Worm (Caenorhabditis elegans) whole organism, L2 larva: ENCODE data around the gene oac-24.

ENCODE experiments used
- C34F6.9 ChIP-seq: fragments of 150-350 bp; optimal IDR thresholded peaks from 2 replicates; lab custom pipeline; 2014; ENCODE audit warnings: missing biosample characterization, missing genetic modification characterization
- F13H6.1 ChIP-seq: sonication (generic microtip); optimal IDR thresholded peaks from 2 replicates; lab custom pipeline; 2016; ENCODE audit warnings: missing genetic modification characterization, missing compliant biosample characterization
- Y55F3AM.14 ChIP-seq: fragments of 200-800 bp; sonication (Bioruptor generic); optimal IDR thresholded peaks from 2 replicates; lab custom pipeline; 2018; ENCODE audit warnings: mild to moderate bottlenecking, missing genetic modification characterization, missing compliant biosample characterization
- ZK546.5 ChIP-seq: sonication (generic microtip); optimal IDR thresholded peaks from 2 replicates; lab custom pipeline; 2017; ENCODE audit warnings: missing biosample characterization, missing genetic modification characterization
- alr-1 ChIP-seq: fragments of 150-350 bp; optimal IDR thresholded peaks from 2 replicates; lab custom pipeline; 2014; ENCODE audit warnings: missing biosample characterization, missing genetic modification characterization
- blmp-1 ChIP-seq: sonication (generic microtip); optimal IDR thresholded peaks from 2 replicates; lab custom pipeline; 2017; ENCODE audit warnings: missing genetic modification characterization, mild to moderate bottlenecking, missing compliant biosample characterization, antibody characterized with exemption, moderate library complexity; ENCODE audit not compliant: insufficient read depth
- ceh-16 ChIP-seq: fragments of 150-350 bp; optimal IDR thresholded peaks from 2 replicates; lab custom pipeline; 2014; ENCODE audit warnings: missing biosample characterization, missing genetic modification characterization
- ceh-82 ChIP-seq: fragments of 150-350 bp; optimal IDR thresholded peaks from 2 replicates; lab custom pipeline; 2014; ENCODE audit warnings: missing biosample characterization, missing genetic modification characterization
- crh-2 ChIP-seq: sonication (generic microtip); optimal IDR thresholded peaks from 2 replicates; lab custom pipeline; 2017; ENCODE audit warnings: missing biosample characterization, missing genetic modification characterization
- dmd-4 ChIP-seq: sonication (generic microtip); optimal IDR thresholded peaks from 2 replicates; lab custom pipeline; 2017; ENCODE audit warnings: missing biosample characterization, missing genetic modification characterization
- egl-27 ChIP-seq: sonication (generic microtip); optimal IDR thresholded peaks from 3 replicates; lab custom pipeline; 2017; ENCODE audit warnings: missing biosample characterization, missing genetic modification reagents, missing genetic modification characterization
- elt-1 ChIP-seq: fragments of 150-350 bp; optimal IDR thresholded peaks from 2 replicates; lab custom pipeline; 2014; ENCODE audit warnings: missing biosample characterization, missing genetic modification characterization
- elt-3 ChIP-seq: sonication (generic microtip); optimal IDR thresholded peaks from 2 replicates; lab custom pipeline; 2017; ENCODE audit warnings: missing biosample characterization, missing genetic modification characterization
- gmeb-1 ChIP-seq: fragments of 150-350 bp; optimal IDR thresholded peaks from 2 replicates; lab custom pipeline; 2014; ENCODE audit warnings: missing biosample characterization, missing genetic modification characterization
- lin-11 ChIP-seq: fragments of 150-350 bp; sonication (generic microtip); optimal IDR thresholded peaks from 2 replicates; lab custom pipeline; 2014; ENCODE audit warnings: missing biosample characterization, missing genetic modification characterization, inconsistent platforms, mixed read lengths
- lin-13 ChIP-seq: fragments of 150-350 bp; optimal IDR thresholded peaks from 2 replicates; lab custom pipeline; 2014; ENCODE audit warnings: missing biosample characterization, missing genetic modification reagents, missing genetic modification characterization
- lin-39 ChIP-seq: fragments of 150-350 bp; optimal IDR thresholded peaks from 2 replicates; lab custom pipeline; 2014; ENCODE audit warnings: missing biosample characterization, missing genetic modification reagents, missing genetic modification characterization
- lsy-2 ChIP-seq, 2 experiments: fragments of 150-350 bp in 1 of 2; sonication (generic microtip) in 1 of 2; optimal IDR thresholded peaks; 2 replicates each; lab custom pipeline; 2014 to 2017; ENCODE audit warnings: missing biosample characterization in 2 of 2, missing genetic modification characterization in 2 of 2
- mab-5 ChIP-seq: fragments of 150-350 bp; optimal IDR thresholded peaks from 2 replicates; lab custom pipeline; 2014; ENCODE audit warnings: missing biosample characterization, missing genetic modification characterization
- mbf-1 ChIP-seq: sonication (generic microtip); optimal IDR thresholded peaks from 2 replicates; lab custom pipeline; 2017; ENCODE audit warnings: missing biosample characterization, missing genetic modification characterization
- nhr-10 ChIP-seq: sonication (generic microtip); optimal IDR thresholded peaks from 2 replicates; lab custom pipeline; 2017; ENCODE audit warnings: missing biosample characterization, missing genetic modification characterization
- nhr-11 ChIP-seq: fragments of 150-350 bp; optimal IDR thresholded peaks from 2 replicates; lab custom pipeline; 2014; ENCODE audit warnings: missing biosample characterization, missing genetic modification characterization
- nhr-129 ChIP-seq: fragments of 150-350 bp; optimal IDR thresholded peaks from 2 replicates; lab custom pipeline; 2014; ENCODE audit warnings: missing biosample characterization, missing genetic modification characterization
- nhr-21 ChIP-seq: fragments of 150-350 bp; optimal IDR thresholded peaks from 2 replicates; lab custom pipeline; 2014; ENCODE audit warnings: missing biosample characterization, missing genetic modification characterization
- nhr-23 ChIP-seq: fragments of 150-350 bp; optimal IDR thresholded peaks from 2 replicates; lab custom pipeline; 2014; ENCODE audit warnings: missing biosample characterization, missing genetic modification reagents, missing genetic modification characterization
- nhr-237 ChIP-seq: fragments of 150-350 bp; optimal IDR thresholded peaks from 2 replicates; lab custom pipeline; 2014; ENCODE audit warnings: missing biosample characterization, missing genetic modification characterization
- nhr-25 ChIP-seq: fragments of 150-350 bp; sonication (generic microtip); optimal IDR thresholded peaks from 3 replicates; lab custom pipeline; 2014; ENCODE audit warnings: missing biosample characterization, missing genetic modification characterization
- nhr-77 ChIP-seq: fragments of 150-350 bp; optimal IDR thresholded peaks from 2 replicates; lab custom pipeline; 2014; ENCODE audit warnings: missing biosample characterization, missing genetic modification characterization
- skn-1 ChIP-seq: sonication (generic microtip); optimal IDR thresholded peaks from 2 replicates; lab custom pipeline; 2017; ENCODE audit warnings: missing biosample characterization, missing genetic modification characterization
- snpc-4 ChIP-seq: fragments of 150-350 bp; optimal IDR thresholded peaks from 2 replicates; lab custom pipeline; 2014; ENCODE audit warnings: missing biosample characterization, missing genetic modification characterization
- unc-39 ChIP-seq: fragments of 150-350 bp; optimal IDR thresholded peaks from 2 replicates; lab custom pipeline; 2014; ENCODE audit warnings: missing biosample characterization, missing genetic modification characterization
- unc-55 ChIP-seq: fragments of 150-350 bp; sonication (generic microtip); optimal IDR thresholded peaks from 3 replicates; lab custom pipeline; 2014; ENCODE audit warnings: missing biosample characterization, missing genetic modification reagents, missing genetic modification characterization
- unc-62 ChIP-seq: fragments of 150-350 bp; optimal IDR thresholded peaks from 2 replicates; lab custom pipeline; 2014; ENCODE audit warnings: missing biosample characterization, missing genetic modification reagents, missing genetic modification characterization
- zag-1 ChIP-seq: fragments of 150-350 bp; optimal IDR thresholded peaks from 2 replicates; lab custom pipeline; 2014; ENCODE audit warnings: missing biosample characterization, missing genetic modification characterization
- ztf-1 ChIP-seq: fragments of 200-800 bp; sonication (Bioruptor generic); conservative IDR thresholded peaks from 2 replicates; pipeline ENCODE4 v1.3.6; 2022; ENCODE audit warnings: missing genetic modification characterization, missing compliant biosample characterization
- ztf-11 ChIP-seq: sonication (generic microtip); optimal IDR thresholded peaks from 2 replicates; lab custom pipeline; 2017; ENCODE audit warnings: missing biosample characterization, missing genetic modification characterization

The oac-24 gene

DNA sequence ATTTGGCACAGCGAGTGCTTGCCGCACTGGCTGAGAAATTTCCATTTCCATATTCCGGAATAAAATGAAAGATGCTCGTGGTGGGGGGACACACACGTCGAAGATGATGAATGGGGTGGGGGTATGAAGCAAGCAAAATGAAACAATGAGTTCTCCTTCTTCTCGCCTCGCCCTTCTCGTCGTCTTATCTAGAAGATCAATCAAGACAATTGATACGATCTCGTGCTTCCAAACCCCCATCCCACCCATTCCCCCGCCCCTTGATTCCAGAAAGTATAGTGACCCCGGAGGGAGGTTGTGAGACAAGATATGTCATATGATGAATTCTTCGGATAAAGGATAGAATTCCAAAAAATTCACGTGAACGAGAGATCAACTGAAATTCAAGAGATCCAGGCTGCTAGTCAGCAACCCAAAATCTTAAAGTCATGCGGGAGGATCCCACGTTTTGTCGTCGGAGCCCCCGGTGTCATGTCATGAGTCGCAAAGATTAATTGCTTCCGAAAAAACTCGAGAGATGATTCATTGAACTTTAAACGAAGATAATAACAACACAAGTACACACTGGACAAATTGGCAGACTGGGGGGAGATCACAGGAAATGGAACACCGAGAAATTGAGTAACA lies 16.0 kb upstream of the oac-24 start (continued):
- TF ChIP-seq dmd-4 (no peak), blmp-1 (no peak), C34F6.9 (tag; lab: Kevin White, UChicago) (peak; percentile 8), egl-27 (no peak), lin-39 (tag; lab: Kevin White, UChicago) (no peak), nhr-25 (no peak), nhr-237 (tag; lab: Kevin White, UChicago) (no peak), unc-62 (GFP tag; lab: Kevin White, UChicago) (no peak), skn-1 (tag; lab: Kevin White, UChicago) (no peak)
- TF ChIP-seq, all 48 proteins: peak for 10

ce11 chrV:4698675-4699074 lies 11.9 kb upstream of the oac-24 start:
- TF ChIP-seq ZK546.5 (tag; lab: Kevin White, UChicago) (no peak), nhr-25 (no peak), lin-39 (tag; lab: Kevin White, UChicago) (no peak), mbf-1 (no peak), unc-62 (GFP tag; lab: Kevin White, UChicago) (no peak), unc-39 (tag; lab: Kevin White, UChicago) (no peak), gmeb-1 (no peak), ceh-82 (tag; lab: Kevin White, UChicago) (no peak), dmd-4 (no peak), lsy-2 (tag; optimal IDR thresholded peaks at IDR 0.05; lab: Kevin White, UChicago) (no peak), Y55F3AM.14 (GFP tag; lab: Kevin White, UChicago) (no peak), nhr-23 (tag; lab: Kevin White, UChicago) (no peak), ztf-1 (GFP tag; lab: Robert Waterston, UW) (no peak), nhr-10 (tag; lab: Kevin White, UChicago) (no peak), zag-1 (tag; lab: Kevin White, UChicago) (no peak), mab-5 (tag; lab: Kevin White, UChicago) (no peak), nhr-77 (tag; lab: Kevin White, UChicago) (no peak), nhr-11 (tag; lab: Kevin White, UChicago) (no peak), nhr-21 (tag; lab: Kevin White, UChicago) (no peak), ceh-16 (tag; lab: Kevin White, UChicago) (no peak)

ce11 chrV:4700189-4700588 lies 10.4 kb upstream of the oac-24 start, which contains the start of gene ZC266.1:
Gene ZC266.1 (minus strand): TSS chrV:4700289.
- TF ChIP-seq F13H6.1 (tag; lab: Kevin White, UChicago) (no peak), nhr-129 (no peak), nhr-237 (tag; lab: Kevin White, UChicago) (no peak), elt-1 (tag; lab: Kevin White, UChicago) (no peak), ztf-11 (tag; lab: Kevin White, UChicago) (no peak), lin-39 (tag; lab: Kevin White, UChicago) (no peak), dmd-4 (no peak), nhr-25 (no peak), ceh-82 (tag; lab: Kevin White, UChicago) (no peak), snpc-4 (tag; lab: Kevin White, UChicago) (no peak), nhr-11 (tag; lab: Kevin White, UChicago) (no peak), ZK546.5 (tag; lab: Kevin White, UChicago) (no peak), C34F6.9 (tag; lab: Kevin White, UChicago) (no peak), lin-13 (GFP tag; lab: Kevin White, UChicago) (no peak), alr-1 (tag; lab: Kevin White, UChicago) (no peak)
- TF ChIP-seq, all 48 proteins: peak for 0

ce11 chrV:4707646-4708045 lies 2.9 kb upstream of the oac-24 start:
- no peak for TF ChIP-seq mbf-1
- no peak for TF ChIP-seq elt-3 (tag; lab: Kevin White, UChicago)
- no peak for TF ChIP-seq crh-2
- TF ChIP-seq zag-1 (tag; lab: Kevin White, UChicago) = no peak
- no peak for TF ChIP-seq alr-1 (tag; lab: Kevin White, UChicago)
- TF ChIP-seq gmeb-1 = no peak
- no peak for TF ChIP-seq mab-5 (tag; lab: Kevin White, UChicago)
- TF ChIP-seq lin-11 = no peak
- TF ChIP-seq unc-55 (GFP tag; lab: Kevin White, UChicago) = no peak
- TF ChIP-seq, all 48 proteins: peak for 0
